Fruit fly (Drosophila melanogaster): ENCODE results near the gene Cks85A.

- TF ChIP-seq Hnf4 (GFP tag; optimal IDR thresholded peaks at IDR 0.05) (no peak), Jra (GFP tag; optimal IDR thresholded peaks at IDR 0.05) (no peak), CG9705 (GFP tag; optimal IDR thresholded peaks at IDR 0.05) (no peak), ey (GFP tag; optimal IDR thresholded peaks at IDR 0.05) (no peak), Hr78 (GFP tag; optimal IDR thresholded peaks at IDR 0.05) (no peak), brk (GFP tag; optimal IDR thresholded peaks at IDR 0.05) (no peak)
Measured at dm6 chr3R:8680611-8681010, 37.6 kb downstream of the Cks85A start.
